Fruit fly (Drosophila melanogaster) whole organism, embryonic: ENCODE data around the gene CG34296.

Experiments
- CG11093 ChIP-seq: fragments of 200-800 bp; sonication (Bioruptor generic); IDR thresholded peaks from 3 replicates; pipeline ENCODE4 v1.3.6; 2022; ENCODE audit warnings: missing biosample characterization, missing genetic modification characterization
- CG11456 ChIP-seq: fragments of 200-800 bp; sonication (Bioruptor generic); IDR thresholded peaks from 3 replicates; pipeline ENCODE4 v1.3.6; 2022; ENCODE audit warnings: missing biosample characterization, missing genetic modification characterization
- CG11504 ChIP-seq: fragments of 200-800 bp; sonication (Bioruptor generic); optimal IDR thresholded peaks from 3 replicates; lab custom pipeline; 2019; ENCODE audit warnings: missing biosample characterization, mild to moderate bottlenecking, missing genetic modification characterization, moderate library complexity
- CG11723 ChIP-seq: fragments of 200-800 bp; sonication (Bioruptor generic); optimal IDR thresholded peaks from 2 replicates; lab custom pipeline; 2017; ENCODE audit warnings: missing biosample characterization, mild to moderate bottlenecking, missing genetic modification characterization
- CG12155 ChIP-seq: fragments of 200-800 bp; sonication (Bioruptor generic); optimal IDR thresholded peaks from 3 replicates; lab custom pipeline; 2016; ENCODE audit warnings: missing biosample characterization, missing genetic modification characterization
- CG13775 ChIP-seq: fragments of 200-800 bp; sonication (Bioruptor generic); optimal IDR thresholded peaks from 3 replicates; lab custom pipeline; 2017; ENCODE audit warnings: missing biosample characterization, mild to moderate bottlenecking, missing genetic modification characterization
- CG1603 ChIP-seq: fragments of 200-800 bp; sonication (Bioruptor generic); optimal IDR thresholded peaks from 2 replicates; lab custom pipeline; 2019; ENCODE audit warnings: missing biosample characterization, mild to moderate bottlenecking, missing genetic modification characterization, moderate library complexity
- CG17328 ChIP-seq: fragments of 200-800 bp; sonication (Bioruptor generic); IDR thresholded peaks from 2 replicates; pipeline ENCODE4 v1.3.6; 2022; ENCODE audit warnings: missing biosample characterization, missing genetic modification characterization
- CG2129 ChIP-seq: fragments of 200-800 bp; sonication (Bioruptor generic); IDR thresholded peaks from 2 replicates; pipeline ENCODE4 v1.3.6; 2022; ENCODE audit warnings: missing biosample characterization, missing genetic modification characterization; ENCODE audit not compliant: partially characterized antibody
- CG30403 ChIP-seq: fragments of 200-800 bp; sonication (Bioruptor generic); optimal IDR thresholded peaks from 3 replicates; lab custom pipeline; 2016; ENCODE audit warnings: missing biosample characterization, missing genetic modification characterization
- CG31441 ChIP-seq: fragments of 200-800 bp; sonication (Bioruptor generic); IDR thresholded peaks from 2 replicates; pipeline ENCODE4 v1.3.6; 2022; ENCODE audit warnings: missing biosample characterization, missing genetic modification characterization
- CG34422 ChIP-seq: fragments of 200-800 bp; sonication (Bioruptor generic); IDR thresholded peaks from 3 replicates; pipeline ENCODE4 v1.3.6; 2022; ENCODE audit warnings: missing biosample characterization, missing genetic modification characterization
- CG42726 ChIP-seq: fragments of 200-800 bp; sonication (Bioruptor generic); IDR thresholded peaks from 2 replicates; pipeline ENCODE4 v1.3.6; 2022; ENCODE audit warnings: missing biosample characterization, missing genetic modification characterization; ENCODE audit not compliant: partially characterized antibody
- CG5180 ChIP-seq: fragments of 200-800 bp; sonication (Bioruptor generic); optimal IDR thresholded peaks from 3 replicates; lab custom pipeline; 2017; ENCODE audit warnings: missing biosample characterization, missing genetic modification characterization, mild to moderate bottlenecking, moderate library complexity, missing genetic modification reagents
- CG6175 ChIP-seq: fragments of 200-800 bp; sonication (Bioruptor generic); IDR thresholded peaks from 3 replicates; pipeline ENCODE4 v1.3.6; 2022; ENCODE audit warnings: missing biosample characterization, missing genetic modification characterization
- CG7839 ChIP-seq: fragments of 200-800 bp; sonication (Bioruptor generic); optimal IDR thresholded peaks from 3 replicates; lab custom pipeline; 2018; ENCODE audit warnings: missing biosample characterization, mild to moderate bottlenecking, missing genetic modification characterization, moderate library complexity
- CG9797 ChIP-seq: fragments of 200-800 bp; sonication (Bioruptor generic); optimal IDR thresholded peaks from 3 replicates; lab custom pipeline; 2018; ENCODE audit warnings: missing biosample characterization, mild to moderate bottlenecking, missing genetic modification characterization
- Dbx ChIP-seq: fragments of 200-800 bp; sonication (Bioruptor generic); IDR thresholded peaks from 3 replicates; pipeline ENCODE4 v1.3.6; 2022; ENCODE audit warnings: missing biosample characterization, missing genetic modification characterization
- Deaf1 ChIP-seq: fragments of 200-800 bp; optimal IDR thresholded peaks from 3 replicates; lab custom pipeline; 2019; ENCODE audit warnings: missing biosample characterization, mild to moderate bottlenecking, missing genetic modification characterization, moderate library complexity
- Dref ChIP-seq: fragments of 200-800 bp; sonication (Bioruptor generic); IDR thresholded peaks from 2 replicates; pipeline ENCODE4 v1.3.6; 2022; ENCODE audit warnings: missing biosample characterization, missing genetic modification characterization
- Drgx ChIP-seq: fragments of 200-800 bp; sonication (Bioruptor generic); IDR thresholded peaks from 2 replicates; pipeline ENCODE4 v1.3.6; 2022; ENCODE audit warnings: missing biosample characterization, missing genetic modification characterization
- H2.0 ChIP-seq: fragments of 200-800 bp; sonication (Bioruptor generic); IDR thresholded peaks from 2 replicates; pipeline ENCODE4 v1.3.6; 2022; ENCODE audit warnings: missing biosample characterization, missing genetic modification characterization
- HLH3B ChIP-seq: fragments of 200-800 bp; sonication (Bioruptor generic); IDR thresholded peaks from 2 replicates; pipeline ENCODE4 v1.3.6; 2022; ENCODE audit warnings: missing biosample characterization, missing genetic modification characterization
- Hr51 ChIP-seq, 2 experiments: fragments of 200-800 bp; sonication (Bioruptor generic); optimal IDR thresholded peaks; 2 replicates in 1 of 2; 3 replicates in 1 of 2; lab custom pipeline; 2016 to 2018; ENCODE audit warnings: missing biosample characterization in 2 of 2, missing genetic modification characterization in 2 of 2, mild to moderate bottlenecking in 1 of 2, moderate library complexity in 1 of 2
- Med ChIP-seq: fragments of 200-800 bp; sonication (Bioruptor generic); peaks from one replicate; lab custom pipeline; 2016; ENCODE audit warnings: missing biosample characterization, missing genetic modification characterization, mild to moderate bottlenecking, inconsistent platforms, moderate library complexity
- Oaz ChIP-seq: fragments of 200-800 bp; sonication (Bioruptor generic); IDR thresholded peaks from 2 replicates; pipeline ENCODE4 v1.3.6; 2022; ENCODE audit warnings: missing biosample characterization, missing genetic modification characterization
- Sox102F ChIP-seq: fragments of 200-800 bp; sonication (Bioruptor generic); optimal IDR thresholded peaks from 2 replicates; lab custom pipeline; 2018; ENCODE audit warnings: missing biosample characterization, mild to moderate bottlenecking, missing genetic modification characterization, moderate library complexity
- Vsx1 ChIP-seq: fragments of 200-800 bp; sonication (Bioruptor generic); optimal IDR thresholded peaks from 2 replicates; lab custom pipeline; 2017; ENCODE audit warnings: missing biosample characterization, mild to moderate bottlenecking, missing genetic modification characterization, missing genetic modification reagents
- ase ChIP-seq: fragments of 200-800 bp; sonication (Bioruptor generic); IDR thresholded peaks from 3 replicates; pipeline ENCODE4 v1.3.6; 2022; ENCODE audit warnings: missing biosample characterization, missing genetic modification characterization
- cg ChIP-seq: fragments of 200-800 bp; sonication (Bioruptor generic); optimal IDR thresholded peaks from 3 replicates; lab custom pipeline; 2019; ENCODE audit warnings: missing biosample characterization, mild to moderate bottlenecking, missing genetic modification characterization, moderate library complexity
- chif ChIP-seq, 2 experiments: fragments of 200-800 bp; sonication (Bioruptor generic); optimal IDR thresholded peaks; 3 replicates each; lab custom pipeline; 2016; ENCODE audit warnings: missing biosample characterization in 2 of 2, missing genetic modification characterization in 2 of 2
- crol ChIP-seq: fragments of 200-800 bp; sonication (Bioruptor generic); IDR thresholded peaks from 2 replicates; pipeline ENCODE4 v1.3.6; 2022; ENCODE audit warnings: missing biosample characterization, missing genetic modification characterization
- dan ChIP-seq: fragments of 200-800 bp; sonication (Bioruptor generic); IDR thresholded peaks from 2 replicates; pipeline ENCODE4 v1.3.6; 2022; ENCODE audit warnings: missing biosample characterization, missing genetic modification characterization
- danr ChIP-seq: fragments of 200-800 bp; sonication (Bioruptor generic); IDR thresholded peaks from 2 replicates; pipeline ENCODE4 v1.3.6; 2022; ENCODE audit warnings: missing biosample characterization, missing genetic modification characterization
- dmrt99B ChIP-seq: fragments of 200-800 bp; sonication (Bioruptor generic); optimal IDR thresholded peaks from 2 replicates; lab custom pipeline; 2018; ENCODE audit warnings: missing biosample characterization, mild to moderate bottlenecking, missing genetic modification characterization, moderate library complexity
- dysf ChIP-seq: fragments of 200-800 bp; sonication (Bioruptor generic); IDR thresholded peaks from 3 replicates; pipeline ENCODE4 v1.3.6; 2022; ENCODE audit warnings: missing biosample characterization, missing genetic modification characterization
- gem ChIP-seq: fragments of 200-800 bp; sonication (Bioruptor generic); optimal IDR thresholded peaks from 2 replicates; lab custom pipeline; 2019; ENCODE audit warnings: missing biosample characterization, mild to moderate bottlenecking, missing genetic modification characterization, moderate library complexity
- hkb ChIP-seq, 2 experiments: fragments of 200-800 bp in 1 of 2; fragments of >200 bp in 1 of 2; sonication (Bioruptor generic) in 1 of 2; IDR thresholded peaks in 1 of 2; optimal IDR thresholded peaks in 1 of 2; 2 replicates each; pipeline versions ENCODE4 v1.3.6 to Lab custom; 2017 to 2022; ENCODE audit warnings: missing biosample characterization in 1 of 2, missing genetic modification characterization in 1 of 2
- nau ChIP-seq: fragments of 200-800 bp; sonication (Bioruptor generic); optimal IDR thresholded peaks from 3 replicates; lab custom pipeline; 2017; ENCODE audit warnings: missing biosample characterization, mild to moderate bottlenecking, missing genetic modification characterization, missing genetic modification reagents
- prd ChIP-seq, 3 experiments: fragments of >200 bp in 2 of 3; fragments of 200-800 bp in 1 of 3; sonication (Bioruptor generic) in 1 of 3; optimal IDR thresholded peaks in 2 of 3; IDR thresholded peaks in 1 of 3; 2 replicates in 2 of 3; 3 replicates in 1 of 3; pipeline versions ENCODE4 v1.3.6 to Lab custom; 2017 to 2022; ENCODE audit warnings: missing biosample characterization in 1 of 3, missing genetic modification characterization in 1 of 3
- row ChIP-seq: fragments of 200-800 bp; sonication (Bioruptor generic); IDR thresholded peaks from 3 replicates; pipeline ENCODE4 v1.3.6; 2022; ENCODE audit warnings: missing biosample characterization, missing genetic modification characterization
- sens ChIP-seq: fragments of 200-800 bp; sonication (Bioruptor generic); peaks from one replicate; lab custom pipeline; 2016; ENCODE audit warnings: missing biosample characterization, missing genetic modification characterization
- slbo ChIP-seq: fragments of 200-800 bp; sonication (Bioruptor generic); IDR thresholded peaks from 2 replicates; pipeline ENCODE4 v1.3.6; 2022; ENCODE audit warnings: missing biosample characterization, missing genetic modification characterization
- tgo ChIP-seq: fragments of 200-800 bp; sonication (Bioruptor generic); IDR thresholded peaks from 3 replicates; pipeline ENCODE4 v1.3.6; 2022; ENCODE audit warnings: missing biosample characterization, missing genetic modification characterization
- vvl ChIP-seq: fragments of 200-800 bp; sonication (Bioruptor generic); IDR thresholded peaks from 2 replicates; pipeline ENCODE4 v1.3.6; 2022; ENCODE audit warnings: missing biosample characterization, missing genetic modification characterization

Gene CG34296

DNA sequence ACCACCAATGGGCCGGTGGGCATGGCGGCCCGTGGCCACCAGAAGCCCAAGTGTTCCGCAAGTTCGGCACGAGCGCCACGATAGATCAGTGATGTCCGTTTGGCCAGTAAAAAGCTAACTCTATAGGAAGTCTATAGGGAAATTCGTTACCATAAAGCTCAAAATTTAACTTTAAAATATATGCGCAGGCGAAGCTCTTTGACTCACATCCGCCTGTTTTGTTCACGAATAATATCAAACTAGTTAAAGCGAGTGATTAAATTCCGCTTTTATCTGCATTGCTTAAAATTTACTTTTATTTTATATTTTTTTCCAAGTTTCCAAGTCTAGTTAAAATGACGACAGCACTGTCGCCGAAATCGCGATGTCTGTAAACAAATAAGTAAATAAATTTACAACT, 35.3 kb downstream of the CG34296 start (continued):
- no peak for TF ChIP-seq ase (GFP tag; lab: Robert Waterston, UW)
- no peak for TF ChIP-seq CG2129 (GFP tag; lab: Robert Waterston, UW)
- no peak for TF ChIP-seq CG42726 (GFP tag; lab: Robert Waterston, UW)
- peak; percentile 29; the same call in 1 of the 3 replicates for TF ChIP-seq row (GFP tag; lab: Robert Waterston, UW)
- no peak for TF ChIP-seq Deaf1
- TF ChIP-seq CG11723 (GFP tag; lab: Kevin White, UChicago) = no peak
- TF ChIP-seq danr (GFP tag; lab: Robert Waterston, UW) = no peak
- no peak for TF ChIP-seq CG31441 (GFP tag; lab: Robert Waterston, UW)

DNA sequence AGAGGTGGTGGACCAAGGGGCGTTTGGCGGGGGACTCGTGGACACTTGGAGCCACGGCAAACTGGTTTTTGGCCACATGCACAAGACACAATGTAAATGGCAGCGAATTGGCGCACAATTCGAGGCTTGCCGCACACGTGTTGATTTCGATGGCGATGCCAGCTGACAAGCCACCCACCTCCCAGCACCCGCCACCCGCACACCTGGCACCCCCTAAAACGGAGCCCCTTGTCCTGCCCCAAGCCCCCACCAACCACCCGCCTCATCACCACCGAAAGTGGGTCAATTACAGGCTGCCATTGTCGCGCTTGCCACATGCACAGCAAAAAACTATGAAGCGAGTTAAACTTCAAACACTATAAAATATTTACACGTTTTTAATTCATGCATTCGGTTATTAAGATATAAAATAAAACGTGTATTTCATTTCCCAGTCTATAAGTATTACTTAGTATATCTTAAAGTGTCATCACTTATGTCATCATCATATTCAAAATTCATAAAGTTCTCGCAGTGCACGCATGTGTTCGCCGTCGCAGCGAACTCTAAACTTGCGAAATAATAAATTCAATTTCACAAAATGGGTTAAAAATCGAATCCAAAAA, 35.9 kb downstream of the CG34296 start:
- TF ChIP-seq slbo (GFP tag; lab: Robert Waterston, UW) (peak; percentile 43), CG7839 (peak; percentile 33), cg (GFP tag; lab: Kevin White, UChicago) (no peak), dmrt99B (peak; percentile 11), nau (GFP tag; lab: Kevin White, UChicago) (no peak), CG13775 (GFP tag; lab: Kevin White, UChicago) (no peak), CG12155 (GFP tag; lab: Kevin White, UChicago) (no peak), Sox102F (GFP tag; lab: Kevin White, UChicago) (peak; percentile 26), CG9797 (GFP tag; lab: Kevin White, UChicago) (no peak), Hr51 (GFP tag; optimal IDR thresholded peaks at IDR 0.05; lab: Kevin White, UChicago) (peak in 1 of 2 experiments; percentile 39), Drgx (peak; percentile 78), vvl (peak; percentile 49; the same call in 1 of the 2 replicates), CG11093 (GFP tag; lab: Robert Waterston, UW) (no peak), Med (GFP tag; lab: Kevin White, UChicago) (peak; percentile 15), H2.0 (GFP tag; lab: Robert Waterston, UW) (0 out of 2 replicates have a peak, but pooled peaks have one; percentile 18), sens (peak; percentile 25), row (GFP tag; lab: Robert Waterston, UW) (peak; percentile 53), dan (0 out of 2 replicates have a peak, but pooled peaks have one; percentile 4), Vsx1 (GFP tag; lab: Kevin White, UChicago) (no peak), hkb (optimal IDR thresholded peaks at IDR 0.05; lab: Kevin White, UChicago) (no peak), hkb (GFP tag; IDR thresholded peaks at IDR 0.05; lab: Robert Waterston, UW) (0 out of 2 replicates have a peak, but pooled peaks have one; percentile 20), HLH3B (GFP tag; lab: Robert Waterston, UW) (peak; percentile 22; the same call in 1 of the 2 replicates), tgo (GFP tag; lab: Robert Waterston, UW) (peak; percentile 25; the same call in 1 of the 3 replicates), CG17328 (0 out of 2 replicates have a peak, but pooled peaks have one; percentile 35), CG30403 (GFP tag; lab: Kevin White, UChicago) (peak; percentile 31), prd (optimal IDR thresholded peaks at IDR 0.05; lab: Kevin White, UChicago) (no peak), prd (GFP tag; IDR thresholded peaks at IDR 0.05; lab: Robert Waterston, UW) (0 out of 3 replicates have a peak, but pooled peaks have one; percentile 20), crol (peak; percentile 81), chif (GFP tag; optimal IDR thresholded peaks at IDR 0.05; lab: Kevin White, UChicago) (no peak), CG34422 (GFP tag; lab: Robert Waterston, UW) (no peak), CG6175 (GFP tag; lab: Robert Waterston, UW) (0 out of 3 replicates have a peak, but pooled peaks have one; percentile 35), Oaz (GFP tag; lab: Robert Waterston, UW) (0 out of 2 replicates have a peak, but pooled peaks have one; percentile 25), CG5180 (no peak), CG1603 (tag; lab: Kevin White, UChicago) (peak; percentile 22), Dref (GFP tag; lab: Robert Waterston, UW) (0 out of 2 replicates have a peak, but pooled peaks have one; percentile 18), Dbx (no peak), dysf (GFP tag; lab: Robert Waterston, UW) (0 out of 3 replicates have a peak, but pooled peaks have one; percentile 8), CG11504 (tag; lab: Kevin White, UChicago) (peak; percentile 31), gem (tag; lab: Kevin White, UChicago) (peak; percentile 43), CG11456 (GFP tag; lab: Robert Waterston, UW) (0 out of 3 replicates have a peak, but pooled peaks have one; percentile 17)
